Worm (Caenorhabditis elegans) whole organism, L4 larva: Measurements from ENCODE around the gene F02D8.9.

ENCODE experiments used
- F26F4.8 ChIP-seq: fragments of 200-800 bp; sonication (Bioruptor generic); conservative IDR thresholded peaks from 2 replicates; pipeline ENCODE4 v1.3.6; 2022; ENCODE audit warnings: missing genetic modification characterization, missing compliant biosample characterization
- F37D6.2 ChIP-seq: sonication (generic microtip); optimal IDR thresholded peaks from 2 replicates; lab custom pipeline; 2016; ENCODE audit warnings: mild to moderate bottlenecking, missing genetic modification characterization, missing compliant biosample characterization
- Y105C5A.15 ChIP-seq: fragments of 200-800 bp; sonication (Bioruptor generic); IDR thresholded peaks from 2 replicates; pipeline ENCODE4 v1.3.6; 2022; ENCODE audit warnings: missing genetic modification characterization, missing compliant biosample characterization
- Y48G9A.11 ChIP-seq: fragments of 200-800 bp; sonication (Bioruptor generic); IDR thresholded peaks from 2 replicates; pipeline ENCODE4 v1.3.6; 2022; ENCODE audit warnings: missing genetic modification reagents, missing genetic modification characterization, missing compliant biosample characterization
- Y5F2A.4 ChIP-seq: fragments of 200-800 bp; sonication (Bioruptor generic); optimal IDR thresholded peaks from 2 replicates; lab custom pipeline; 2018; ENCODE audit warnings: mild to moderate bottlenecking, missing genetic modification characterization, missing compliant biosample characterization
- Y75B8A.6 ChIP-seq: fragments of 200-800 bp; sonication (Bioruptor generic); IDR thresholded peaks from 2 replicates; pipeline ENCODE4 v1.3.6; 2022; ENCODE audit warnings: missing genetic modification reagents, missing genetic modification characterization, missing compliant biosample characterization
- ama-1 ChIP-seq: fragments of 150-350 bp; optimal IDR thresholded peaks from 2 replicates; lab custom pipeline; 2014; ENCODE audit warnings: inconsistent platforms, mixed read lengths
- ceh-28 ChIP-seq: fragments of 150-350 bp; optimal IDR thresholded peaks from 2 replicates; lab custom pipeline; 2014; ENCODE audit warnings: missing biosample characterization, missing genetic modification reagents, missing genetic modification characterization
- ceh-44 ChIP-seq: fragments of 200-800 bp; sonication (Bioruptor generic); IDR thresholded peaks from 2 replicates; pipeline ENCODE4 v1.3.6; 2022; ENCODE audit warnings: missing genetic modification reagents, missing genetic modification characterization, missing compliant biosample characterization
- ceh-62 ChIP-seq: sonication (generic microtip); optimal IDR thresholded peaks from 2 replicates; lab custom pipeline; 2017; ENCODE audit warnings: missing biosample characterization, missing genetic modification characterization
- ces-1 ChIP-seq: fragments of 150-350 bp; sonication (generic microtip); optimal IDR thresholded peaks from 4 replicates; lab custom pipeline; 2014; ENCODE audit warnings: missing biosample characterization, missing genetic modification reagents, missing genetic modification characterization
- cey-2 ChIP-seq: sonication (generic microtip); optimal IDR thresholded peaks from 3 replicates; lab custom pipeline; 2017; ENCODE audit warnings: missing genetic modification characterization, mild to moderate bottlenecking, missing compliant biosample characterization, antibody characterized with exemption, borderline replicate concordance; ENCODE audit not compliant: insufficient read depth
- daf-8 ChIP-seq: fragments of 200-800 bp; sonication (Bioruptor generic); IDR thresholded peaks from 2 replicates; pipeline ENCODE4 v1.3.6; 2022; ENCODE audit warnings: missing genetic modification characterization, missing compliant biosample characterization
- dmd-6 ChIP-seq: fragments of 200-800 bp; sonication (Bioruptor generic); IDR thresholded peaks from 2 replicates; pipeline ENCODE4 v1.3.6; 2022; ENCODE audit warnings: missing genetic modification reagents, missing genetic modification characterization, missing compliant biosample characterization
- dmd-9 ChIP-seq: fragments of 200-800 bp; sonication (Bioruptor generic); IDR thresholded peaks from 2 replicates; pipeline ENCODE4 v1.3.6; 2022; ENCODE audit warnings: missing genetic modification reagents, missing genetic modification characterization, missing compliant biosample characterization
- fkh-10 ChIP-seq: fragments of 150-350 bp; optimal IDR thresholded peaks from 2 replicates; lab custom pipeline; 2014; ENCODE audit warnings: missing biosample characterization, missing genetic modification reagents, missing genetic modification characterization
- fos-1 ChIP-seq: fragments of 150-350 bp; optimal IDR thresholded peaks from 2 replicates; lab custom pipeline; 2014; ENCODE audit warnings: missing biosample characterization, missing genetic modification characterization
- gei-8 ChIP-seq: fragments of 200-800 bp; sonication (Bioruptor generic); optimal IDR thresholded peaks from 2 replicates; lab custom pipeline; 2018; ENCODE audit warnings: mild to moderate bottlenecking, missing genetic modification characterization, missing compliant biosample characterization
- hmg-1.1 ChIP-seq: fragments of 200-800 bp; sonication (Bioruptor generic); IDR thresholded peaks from 2 replicates; pipeline ENCODE4 v1.3.6; 2022; ENCODE audit warnings: missing genetic modification reagents, missing genetic modification characterization, missing compliant biosample characterization
- lin-1 ChIP-seq: fragments of 200-800 bp; sonication (Bioruptor generic); IDR thresholded peaks from 2 replicates; pipeline ENCODE4 v1.3.6; 2022; ENCODE audit warnings: missing genetic modification reagents, missing genetic modification characterization, missing compliant biosample characterization
- lin-13 ChIP-seq: fragments of 150-350 bp; optimal IDR thresholded peaks from 2 replicates; lab custom pipeline; 2014; ENCODE audit warnings: missing biosample characterization, missing genetic modification reagents, missing genetic modification characterization
- lin-15B ChIP-seq: fragments of 150-350 bp; sonication (generic microtip); optimal IDR thresholded peaks from 3 replicates; lab custom pipeline; 2014; ENCODE audit warnings: missing biosample characterization, missing genetic modification characterization
- lin-29 ChIP-seq: fragments of 200-800 bp; sonication (Bioruptor generic); IDR thresholded peaks from 2 replicates; pipeline ENCODE4 v1.3.6; 2022; ENCODE audit warnings: missing genetic modification reagents, missing genetic modification characterization, missing compliant biosample characterization
- lin-38 ChIP-seq: fragments of 200-800 bp; sonication (Bioruptor generic); IDR thresholded peaks from 2 replicates; pipeline ENCODE4 v1.3.6; 2022; ENCODE audit warnings: missing genetic modification reagents, missing genetic modification characterization, missing compliant biosample characterization
- lir-3 ChIP-seq: sonication (generic microtip); optimal IDR thresholded peaks from 2 replicates; lab custom pipeline; 2016; ENCODE audit warnings: mild to moderate bottlenecking, missing genetic modification characterization, missing compliant biosample characterization
- madf-9 ChIP-seq: fragments of 200-800 bp; sonication (Bioruptor generic); conservative IDR thresholded peaks from 2 replicates; pipeline ENCODE4 v1.3.6; 2022; ENCODE audit warnings: missing genetic modification reagents, missing genetic modification characterization, missing compliant biosample characterization
- mdl-1 ChIP-seq, 2 experiments: fragments of 150-350 bp in 1 of 2; sonication (generic microtip) in 1 of 2; optimal IDR thresholded peaks; 2 replicates each; lab custom pipeline; 2014 to 2017; ENCODE audit warnings: missing biosample characterization in 2 of 2, missing genetic modification characterization in 2 of 2
- mdt-29 ChIP-seq: fragments of 200-800 bp; sonication (Bioruptor generic); IDR thresholded peaks from 2 replicates; pipeline ENCODE4 v1.3.6; 2022; ENCODE audit warnings: missing genetic modification reagents, missing genetic modification characterization, missing compliant biosample characterization
- mep-1 ChIP-seq: fragments of 150-350 bp; sonication (generic microtip); optimal IDR thresholded peaks from 3 replicates; lab custom pipeline; 2014; ENCODE audit warnings: missing biosample characterization, missing genetic modification characterization
- mes-2 ChIP-seq: sonication (generic microtip); optimal IDR thresholded peaks from 2 replicates; lab custom pipeline; 2016; ENCODE audit warnings: missing genotype, mild to moderate bottlenecking, missing genetic modification characterization, missing compliant biosample characterization; ENCODE audit not compliant: poor library complexity, severe bottlenecking
- nhr-102 ChIP-seq: sonication (generic microtip); optimal IDR thresholded peaks from 2 replicates; lab custom pipeline; 2016; ENCODE audit warnings: mild to moderate bottlenecking, missing genetic modification characterization, moderate library complexity, missing compliant biosample characterization
- nhr-11 ChIP-seq: fragments of 150-350 bp; optimal IDR thresholded peaks from 2 replicates; lab custom pipeline; 2014; ENCODE audit warnings: missing biosample characterization, missing genetic modification characterization
- nhr-111 ChIP-seq: fragments of 200-800 bp; sonication (Bioruptor generic); optimal IDR thresholded peaks from 2 replicates; lab custom pipeline; 2018; ENCODE audit warnings: mild to moderate bottlenecking, missing genetic modification characterization, missing compliant biosample characterization
- nhr-237 ChIP-seq: sonication (generic microtip); optimal IDR thresholded peaks from 2 replicates; lab custom pipeline; 2017; ENCODE audit warnings: missing biosample characterization, missing genetic modification characterization
- nhr-6 ChIP-seq: fragments of 150-350 bp; optimal IDR thresholded peaks from 2 replicates; lab custom pipeline; 2014; ENCODE audit warnings: missing biosample characterization, missing genetic modification characterization
- nhr-76 ChIP-seq: fragments of 150-350 bp; optimal IDR thresholded peaks from 2 replicates; lab custom pipeline; 2014; ENCODE audit warnings: missing biosample characterization, missing genetic modification characterization
- nhr-77 ChIP-seq: fragments of 150-350 bp; optimal IDR thresholded peaks from 2 replicates; lab custom pipeline; 2014; ENCODE audit warnings: missing biosample characterization, missing genetic modification characterization
- pha-4 ChIP-seq, 2 experiments: fragments of 150-350 bp in 1 of 2; fragments of 200-800 bp in 1 of 2; sonication (Bioruptor generic) in 1 of 2; IDR thresholded peaks in 1 of 2; optimal IDR thresholded peaks in 1 of 2; 2 replicates each; pipeline versions ENCODE4 v1.3.6 to Lab custom; 2014 to 2022; ENCODE audit warnings: missing genetic modification characterization in 2 of 2, missing genetic modification reagents in 2 of 2, missing biosample characterization in 1 of 2, missing compliant biosample characterization in 1 of 2
- php-3 ChIP-seq: fragments of 200-800 bp; sonication (Bioruptor generic); IDR thresholded peaks from 2 replicates; pipeline ENCODE4 v1.3.6; 2022; ENCODE audit warnings: missing genetic modification reagents, missing genetic modification characterization, missing compliant biosample characterization
- rbr-2 ChIP-seq: sonication (generic microtip); optimal IDR thresholded peaks from 2 replicates; lab custom pipeline; 2016; ENCODE audit warnings: missing genotype, missing genetic modification characterization, missing compliant biosample characterization
- sdz-12 ChIP-seq: fragments of 200-800 bp; sonication (Bioruptor generic); optimal IDR thresholded peaks from 2 replicates; lab custom pipeline; 2018; ENCODE audit warnings: mild to moderate bottlenecking, missing genetic modification characterization, missing compliant biosample characterization
- set-16 ChIP-seq: fragments of 200-800 bp; sonication (Bioruptor generic); IDR thresholded peaks from 2 replicates; pipeline ENCODE4 v1.3.6; 2022; ENCODE audit warnings: missing genetic modification reagents, missing genetic modification characterization, missing compliant biosample characterization
- snpc-1.2 ChIP-seq: fragments of 200-800 bp; sonication (Bioruptor generic); IDR thresholded peaks from 2 replicates; pipeline ENCODE4 v1.3.6; 2022; ENCODE audit warnings: missing genetic modification reagents, missing genetic modification characterization, missing compliant biosample characterization
- snpc-4 ChIP-seq: fragments of 150-350 bp; optimal IDR thresholded peaks from 2 replicates; lab custom pipeline; 2014; ENCODE audit warnings: missing biosample characterization, missing genetic modification characterization
- spr-3 ChIP-seq: fragments of 200-800 bp; sonication (Bioruptor generic); optimal IDR thresholded peaks from 2 replicates; lab custom pipeline; 2018; ENCODE audit warnings: mild to moderate bottlenecking, missing genetic modification characterization, missing compliant biosample characterization
- tra-1 ChIP-seq: fragments of 200-800 bp; sonication (Bioruptor generic); IDR thresholded peaks from 2 replicates; pipeline ENCODE4 v1.3.6; 2022; ENCODE audit warnings: missing genetic modification reagents, missing genetic modification characterization, missing compliant biosample characterization
- unc-130 ChIP-seq: sonication (generic microtip); optimal IDR thresholded peaks from 2 replicates; lab custom pipeline; 2016; ENCODE audit warnings: missing genetic modification reagents, missing genetic modification characterization, missing compliant biosample characterization
- zag-1 ChIP-seq: fragments of 150-350 bp; optimal IDR thresholded peaks from 2 replicates; lab custom pipeline; 2014; ENCODE audit warnings: missing biosample characterization, missing genetic modification characterization
- zfp-2 ChIP-seq: sonication (generic microtip); optimal IDR thresholded peaks from 2 replicates; lab custom pipeline; 2016; ENCODE audit warnings: mild to moderate bottlenecking, missing genetic modification characterization, missing compliant biosample characterization
- ztf-7 ChIP-seq: fragments of 150-350 bp; optimal IDR thresholded peaks from 2 replicates; lab custom pipeline; 2014; ENCODE audit warnings: missing biosample characterization, missing genetic modification characterization

F02D8.9 gene

DNA sequence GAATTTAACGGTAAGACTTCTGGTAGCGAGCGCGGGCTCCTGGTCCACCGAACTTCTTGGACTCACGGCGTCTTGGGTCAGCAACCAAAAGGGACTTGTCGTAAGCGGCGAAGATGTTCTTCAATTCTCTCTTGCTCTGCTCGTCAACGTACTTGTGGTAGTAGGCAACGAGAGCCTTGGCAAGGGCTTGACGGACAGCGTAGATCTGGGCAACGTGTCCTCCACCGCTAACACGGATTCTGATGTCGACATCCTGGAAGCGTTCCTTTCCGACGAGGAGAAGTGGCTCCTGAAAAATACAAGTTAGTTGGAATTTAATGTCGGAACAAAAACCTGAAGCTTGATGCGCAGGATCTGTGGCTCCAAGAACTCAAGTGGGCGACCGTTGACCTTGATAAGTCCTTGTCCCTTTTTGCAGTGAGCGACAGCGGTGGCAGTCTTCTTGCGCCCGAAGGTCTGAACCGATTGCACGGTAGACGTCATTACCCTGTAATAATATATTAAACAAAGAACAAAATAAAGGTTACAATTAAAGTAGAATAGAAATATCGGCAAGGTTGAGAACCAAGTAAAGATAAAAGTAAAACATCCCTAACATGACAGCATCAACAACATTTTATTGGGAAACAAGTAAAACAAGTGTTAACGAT is 44.6 kb upstream of the F02D8.9 start, which contains the start of gene rps-16 (continued):
- TF ChIP-seq snpc-1.2 (GFP tag; lab: Robert Waterston, UW) (peak; percentile 10; the same call in 1 of the 2 replicates), sdz-12 (GFP tag; lab: Kevin White, UChicago) (no peak), lin-38 (GFP tag; lab: Robert Waterston, UW) (peak; percentile 82), lir-3 (tag; lab: Kevin White, UChicago) (no peak), F26F4.8 (no peak), dmd-9 (no peak), tra-1 (GFP tag; lab: Robert Waterston, UW) (no peak), nhr-76 (tag; lab: Kevin White, UChicago) (no peak), Y75B8A.6 (GFP tag; lab: Robert Waterston, UW) (no peak), Y48G9A.11 (GFP tag; lab: Robert Waterston, UW) (peak; percentile 58), daf-8 (GFP tag; lab: Robert Waterston, UW) (no peak), nhr-111 (GFP tag; lab: Kevin White, UChicago) (peak; percentile 89), ztf-7 (no peak), dmd-6 (GFP tag; lab: Robert Waterston, UW) (no peak), ces-1 (GFP tag; lab: Kevin White, UChicago) (no peak), snpc-4 (tag; lab: Kevin White, UChicago) (no peak), mdl-1 (tag; optimal IDR thresholded peaks at IDR 0.05; lab: Kevin White, UChicago) (no peak), nhr-11 (tag; lab: Kevin White, UChicago) (no peak), lin-29 (GFP tag; lab: Robert Waterston, UW) (no peak), mep-1 (tag; lab: Kevin White, UChicago) (no peak), ama-1 (no peak), madf-9 (no peak), hmg-1.1 (GFP tag; lab: Robert Waterston, UW) (no peak), Y5F2A.4 (GFP tag; lab: Kevin White, UChicago) (peak; percentile 47), lin-1 (GFP tag; lab: Robert Waterston, UW) (no peak), F37D6.2 (no peak), pha-4 (GFP tag; IDR thresholded peaks at IDR 0.05; lab: Robert Waterston, UW) (peak; percentile 64; the same call in 1 of the 2 replicates), pha-4 (tag; optimal IDR thresholded peaks at IDR 0.05; lab: Kevin White, UChicago) (no peak), ceh-44 (GFP tag; lab: Robert Waterston, UW) (no peak), rbr-2 (tag; lab: Kevin White, UChicago) (no peak), lin-13 (GFP tag; lab: Kevin White, UChicago) (peak; percentile 38), spr-3 (GFP tag; lab: Kevin White, UChicago) (no peak), fkh-10 (no peak), nhr-237 (tag; lab: Kevin White, UChicago) (no peak), Y105C5A.15 (GFP tag; lab: Robert Waterston, UW) (peak; percentile 69; the same call in 1 of the 2 replicates), fos-1 (tag; lab: Kevin White, UChicago) (no peak), mdt-29 (GFP tag; lab: Robert Waterston, UW) (peak; percentile 68; the same call in 1 of the 2 replicates), gei-8 (GFP tag; lab: Kevin White, UChicago) (no peak), ceh-62 (tag; lab: Kevin White, UChicago) (no peak), zfp-2 (tag; lab: Kevin White, UChicago) (no peak), unc-130 (no peak), cey-2 (tag; lab: Kevin White, UChicago) (no peak), mes-2 (tag; lab: Kevin White, UChicago) (peak; percentile 22), zag-1 (tag; lab: Kevin White, UChicago) (no peak), set-16 (peak; percentile 40; the same call in 1 of the 2 replicates), nhr-6 (no peak), ceh-28 (tag; lab: Kevin White, UChicago) (no peak), nhr-102 (tag; lab: Kevin White, UChicago) (peak; percentile 1), php-3 (no peak; the same call in 1 of the 2 replicates), lin-15B (tag; lab: Kevin White, UChicago) (no peak), nhr-77 (no peak)
